Worm (Caenorhabditis elegans): ENCODE results near the gene B0507.1.

The B0507.1 gene

DNA sequence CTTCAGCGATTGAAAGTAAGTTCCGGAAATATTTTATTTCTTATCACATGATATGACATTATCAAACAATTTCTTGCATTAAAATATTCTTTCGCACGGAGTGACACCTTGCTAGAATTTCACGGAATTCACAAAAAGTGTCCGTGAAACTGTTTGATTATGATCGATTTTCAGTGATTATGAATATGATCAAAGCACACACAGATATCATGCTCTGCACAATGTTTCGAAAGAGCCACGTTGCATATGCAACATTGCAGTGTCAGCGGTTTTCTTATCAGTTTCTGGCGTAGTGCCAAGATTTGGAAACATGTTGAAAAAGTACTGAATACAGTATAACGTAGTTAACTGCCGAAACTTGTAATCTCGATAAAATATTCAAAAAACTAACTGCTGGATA is 7.2 kb upstream of the B0507.1 start (continued):
- no peak for TF ChIP-seq ceh-44 (GFP tag; IDR thresholded peaks at IDR 0.05)
- TF ChIP-seq daf-16 (GFP tag; optimal IDR thresholded peaks at IDR 0.05), result peak in 1 of 2 experiments; percentile 12
- TF ChIP-seq daf-16 (tag; optimal IDR thresholded peaks at IDR 0.05), result peak; percentile 80
- no peak for TF ChIP-seq ceh-20 (GFP tag; IDR thresholded peaks at IDR 0.05)
- TF ChIP-seq lin-1 (GFP tag; IDR thresholded peaks at IDR 0.05), result peak; percentile 88
- TF ChIP-seq ceh-82 (tag; optimal IDR thresholded peaks at IDR 0.05), result no peak
- TF ChIP-seq T20F7.1 (GFP tag; optimal IDR thresholded peaks at IDR 0.05), result peak; percentile 26
- TF ChIP-seq saeg-2 (GFP tag; IDR thresholded peaks at IDR 0.05), result peak; percentile 79
- peak in 1 of 2 experiments; percentile 37 for TF ChIP-seq mdl-1 (tag; optimal IDR thresholded peaks at IDR 0.05)
- no peak for TF ChIP-seq lin-38 (GFP tag; IDR thresholded peaks at IDR 0.05)
- TF ChIP-seq R02D3.7 (tag; optimal IDR thresholded peaks at IDR 0.05), result no peak
- no peak for TF ChIP-seq lim-7 (GFP tag; IDR thresholded peaks at IDR 0.05)
- TF ChIP-seq spr-3 (GFP tag; optimal IDR thresholded peaks at IDR 0.05), result no peak
- TF ChIP-seq D1046.2 (GFP tag; IDR thresholded peaks at IDR 0.05), result no peak
- no peak for TF ChIP-seq nhr-41 (GFP tag; IDR thresholded peaks at IDR 0.05)
- peak; percentile 66; the same call in 1 of the 2 replicates for TF ChIP-seq php-3 (GFP tag; IDR thresholded peaks at IDR 0.05)

DNA sequence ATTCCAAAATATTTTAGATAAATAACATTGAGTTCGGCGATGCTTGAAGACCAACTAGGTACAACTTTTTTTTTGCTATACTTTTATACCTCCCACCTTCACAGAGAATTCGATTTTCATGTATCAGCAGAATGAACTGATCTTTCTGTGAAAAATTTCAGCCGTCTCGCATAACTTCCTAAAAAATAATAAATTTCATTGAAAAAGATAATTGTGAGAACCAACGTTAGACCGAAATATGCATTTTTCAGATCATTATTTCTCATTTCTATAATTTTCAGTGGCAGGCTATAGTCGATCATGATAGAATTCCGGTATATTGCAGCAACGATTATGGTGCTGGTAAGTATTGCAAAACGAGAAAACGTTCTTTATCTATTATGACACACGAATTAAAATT is 4.8 kb upstream of the B0507.1 start, which contains the start of gene srx-115:
TSS of gene srx-115 (plus strand) at position 301 of the 400 bp plus-strand sequence.
- TF ChIP-seq hif-1 (tag; optimal IDR thresholded peaks at IDR 0.05) (no peak), lir-3 (tag; optimal IDR thresholded peaks at IDR 0.05) (no peak), daf-12 (tag; optimal IDR thresholded peaks at IDR 0.05) (no peak), nhr-11 (tag; optimal IDR thresholded peaks at IDR 0.05) (no peak), saeg-2 (GFP tag; IDR thresholded peaks at IDR 0.05) (no peak), lsy-2 (tag; optimal IDR thresholded peaks at IDR 0.05) (no peak), jun-1 (tag; optimal IDR thresholded peaks at IDR 0.05) (no peak), lin-39 (tag; optimal IDR thresholded peaks at IDR 0.05) (no peak), pqm-1 (tag; optimal IDR thresholded peaks at IDR 0.05) (no peak), nhr-77 (tag; optimal IDR thresholded peaks at IDR 0.05) (no peak), F49E8.2 (tag; optimal IDR thresholded peaks at IDR 0.05; ENCODE audit: borderline replicate concordance) (no peak), aly-2 (tag; optimal IDR thresholded peaks at IDR 0.05) (no peak), nhr-111 (GFP tag; optimal IDR thresholded peaks at IDR 0.05) (no peak), R02D3.7 (tag; optimal IDR thresholded peaks at IDR 0.05) (no peak), gei-8 (GFP tag; optimal IDR thresholded peaks at IDR 0.05) (no peak), mdl-1 (tag; optimal IDR thresholded peaks at IDR 0.05) (no peak), nhr-76 (tag; optimal IDR thresholded peaks at IDR 0.05) (no peak), ceh-20 (GFP tag; IDR thresholded peaks at IDR 0.05) (no peak)

DNA sequence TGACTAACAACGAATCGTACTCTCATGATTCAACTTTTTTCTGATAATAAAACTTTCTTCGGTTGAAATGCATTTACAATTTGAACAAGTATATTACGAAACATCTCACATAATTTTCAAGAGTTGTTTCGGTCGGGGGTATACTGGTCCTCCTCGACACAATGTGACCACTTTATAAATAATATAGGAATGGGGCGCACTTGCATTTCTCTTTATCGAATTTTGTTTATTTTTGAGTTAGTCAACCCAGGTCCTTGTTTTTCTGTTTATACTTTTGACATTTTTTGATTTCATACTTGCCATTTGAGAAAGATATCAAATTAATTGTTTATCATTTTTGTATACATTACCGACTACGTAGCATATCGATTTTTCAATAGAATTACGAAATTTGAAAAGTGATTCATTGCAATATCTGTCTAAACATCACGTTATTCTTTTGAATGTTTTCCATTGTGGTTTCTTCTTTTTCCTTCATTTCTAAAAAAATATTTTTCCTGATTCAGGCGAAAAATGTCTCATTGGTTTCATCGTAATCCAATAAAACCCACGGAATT is 2.5 kb upstream of the B0507.1 start, which contains the start of gene B0507.2:
TSS of gene B0507.2 (plus strand) at position 507 of the 557 bp plus-strand sequence.
- TF ChIP-seq mdl-1 (tag; optimal IDR thresholded peaks at IDR 0.05) (peak in 1 of 2 experiments; percentile 30), saeg-2 (GFP tag; IDR thresholded peaks at IDR 0.05) (no peak), lim-7 (GFP tag; IDR thresholded peaks at IDR 0.05) (no peak), Y105C5A.15 (GFP tag; IDR thresholded peaks at IDR 0.05) (no peak), hlh-30 (tag; optimal IDR thresholded peaks at IDR 0.05; ENCODE audit: insufficient read depth) (peak; percentile 73), dmd-9 (GFP tag; IDR thresholded peaks at IDR 0.05) (no peak), ama-1 (optimal IDR thresholded peaks at IDR 0.05) (no peak), daf-16 (GFP tag; optimal IDR thresholded peaks at IDR 0.05) (no peak), daf-16 (tag; optimal IDR thresholded peaks at IDR 0.05) (peak; percentile 90), rbr-2 (tag; optimal IDR thresholded peaks at IDR 0.05) (peak; percentile 2), fkh-10 (GFP tag; optimal IDR thresholded peaks at IDR 0.05) (no peak), hlh-11 (tag; optimal IDR thresholded peaks at IDR 0.05) (peak; percentile 36), arid-1 (GFP tag; conservative IDR thresholded peaks at IDR 0.05) (no peak), fos-1 (tag; optimal IDR thresholded peaks at IDR 0.05) (no peak), cey-2 (tag; optimal IDR thresholded peaks at IDR 0.05; ENCODE audit: borderline replicate concordance, insufficient read depth) (no peak), nhr-76 (tag; optimal IDR thresholded peaks at IDR 0.05) (no peak), unc-39 (tag; optimal IDR thresholded peaks at IDR 0.05) (no peak), T20F7.1 (GFP tag; optimal IDR thresholded peaks at IDR 0.05) (no peak), mxl-3 (GFP tag; optimal IDR thresholded peaks at IDR 0.05) (no peak), nhr-28 (tag; optimal IDR thresholded peaks at IDR 0.05) (peak; percentile 33), dpl-1 (GFP tag; optimal IDR thresholded peaks at IDR 0.05) (no peak), lin-15B (tag; optimal IDR thresholded peaks at IDR 0.05) (no peak), hmg-1.1 (GFP tag; IDR thresholded peaks at IDR 0.05) (no peak), ceh-62 (tag; optimal IDR thresholded peaks at IDR 0.05) (no peak), nhr-111 (GFP tag; optimal IDR thresholded peaks at IDR 0.05) (no peak), gei-8 (GFP tag; optimal IDR thresholded peaks at IDR 0.05) (no peak), daf-8 (GFP tag; IDR thresholded peaks at IDR 0.05) (no peak)
